Fruit fly (Drosophila melanogaster) whole organism, embryonic: ENCODE data around the gene Gpdh3.

ENCODE experiments used
- Blimp-1 ChIP-seq: fragments of 200-800 bp; sonication (Bioruptor generic); optimal IDR thresholded peaks from 3 replicates; lab custom pipeline; 2018; ENCODE audit warnings: missing biosample characterization, missing genetic modification characterization, mild to moderate bottlenecking, moderate library complexity, missing genetic modification reagents
- CG11093 ChIP-seq: fragments of 200-800 bp; sonication (Bioruptor generic); IDR thresholded peaks from 3 replicates; pipeline ENCODE4 v1.3.6; 2022; ENCODE audit warnings: missing biosample characterization, missing genetic modification characterization
- CG11695 ChIP-seq: fragments of 200-800 bp; sonication (Bioruptor generic); IDR thresholded peaks from 3 replicates; pipeline ENCODE4 v1.3.6; 2022; ENCODE audit warnings: missing biosample characterization, missing genetic modification characterization
- CG12391 ChIP-seq: fragments of 200-800 bp; sonication (Bioruptor generic); optimal IDR thresholded peaks from 3 replicates; lab custom pipeline; 2018; ENCODE audit warnings: missing biosample characterization, mild to moderate bottlenecking, missing genetic modification characterization, moderate library complexity
- CG13123 ChIP-seq: fragments of 200-800 bp; sonication (Bioruptor generic); optimal IDR thresholded peaks from 2 replicates; lab custom pipeline; 2016; ENCODE audit warnings: missing biosample characterization, missing genetic modification characterization
- CG14860 ChIP-seq: fragments of 200-800 bp; sonication (Bioruptor generic); IDR thresholded peaks from 3 replicates; pipeline ENCODE4 v1.3.6; 2022; ENCODE audit warnings: missing biosample characterization, missing genetic modification characterization; ENCODE audit not compliant: partially characterized antibody
- CG16779 ChIP-seq: fragments of 200-800 bp; sonication (Bioruptor generic); IDR thresholded peaks from 2 replicates; pipeline ENCODE4 v1.3.6; 2022; ENCODE audit warnings: missing biosample characterization, missing genetic modification characterization
- CG17361 ChIP-seq: fragments of 200-800 bp; sonication (Bioruptor generic); IDR thresholded peaks from 3 replicates; pipeline ENCODE4 v1.3.6; 2022; ENCODE audit warnings: missing biosample characterization, missing genetic modification characterization
- CG2116 ChIP-seq: fragments of 200-800 bp; sonication (Bioruptor generic); optimal IDR thresholded peaks from 3 replicates; lab custom pipeline; 2018; ENCODE audit warnings: missing biosample characterization, mild to moderate bottlenecking, missing genetic modification characterization
- CG3995 ChIP-seq: fragments of 200-800 bp; sonication (Bioruptor generic); optimal IDR thresholded peaks from 3 replicates; lab custom pipeline; 2016; ENCODE audit warnings: missing biosample characterization, missing genetic modification characterization
- CG4360 ChIP-seq: fragments of 200-800 bp; sonication (Bioruptor generic); IDR thresholded peaks from 2 replicates; pipeline ENCODE4 v1.3.6; 2022; ENCODE audit warnings: missing biosample characterization, missing genetic modification characterization
- CG4707 ChIP-seq: fragments of 200-800 bp; sonication (Bioruptor generic); optimal IDR thresholded peaks from 2 replicates; lab custom pipeline; 2018; ENCODE audit warnings: missing biosample characterization, mild to moderate bottlenecking, missing genetic modification characterization, moderate library complexity
- CG4730 ChIP-seq: fragments of 200-800 bp; sonication (Bioruptor generic); IDR thresholded peaks from 2 replicates; pipeline ENCODE4 v1.3.6; 2022; ENCODE audit warnings: missing biosample characterization, missing genetic modification characterization
- CG7987 ChIP-seq: fragments of 200-800 bp; sonication (Bioruptor generic); optimal IDR thresholded peaks from 2 replicates; lab custom pipeline; 2018; ENCODE audit warnings: missing biosample characterization, mild to moderate bottlenecking, missing genetic modification characterization, moderate library complexity
- CG8089 ChIP-seq: fragments of 200-800 bp; sonication (Bioruptor generic); optimal IDR thresholded peaks from 3 replicates; lab custom pipeline; 2016; ENCODE audit warnings: missing biosample characterization, missing genetic modification characterization
- CG9727 ChIP-seq: fragments of 200-800 bp; sonication (Bioruptor generic); optimal IDR thresholded peaks from 3 replicates; lab custom pipeline; 2017; ENCODE audit warnings: missing biosample characterization, mild to moderate bottlenecking, missing genetic modification characterization
- E2f2 ChIP-seq: fragments of 200-800 bp; sonication (Bioruptor generic); IDR thresholded peaks from 2 replicates; pipeline ENCODE4 v1.3.6; 2022; ENCODE audit warnings: missing biosample characterization, missing genetic modification characterization
- H15 ChIP-seq: fragments of 200-800 bp; sonication (Bioruptor generic); IDR thresholded peaks from 3 replicates; pipeline ENCODE4 v1.3.6; 2022; ENCODE audit warnings: missing biosample characterization, missing genetic modification characterization
- HmgZ ChIP-seq: fragments of 200-800 bp; sonication (Bioruptor generic); optimal IDR thresholded peaks from 2 replicates; lab custom pipeline; 2018; ENCODE audit warnings: missing biosample characterization, mild to moderate bottlenecking, missing genetic modification characterization
- Hr51 ChIP-seq, 2 experiments: fragments of 200-800 bp; sonication (Bioruptor generic); optimal IDR thresholded peaks; 2 replicates in 1 of 2; 3 replicates in 1 of 2; lab custom pipeline; 2016 to 2018; ENCODE audit warnings: missing biosample characterization in 2 of 2, missing genetic modification characterization in 2 of 2, mild to moderate bottlenecking in 1 of 2, moderate library complexity in 1 of 2
- Lim3 ChIP-seq: fragments of 200-800 bp; sonication (Bioruptor generic); IDR thresholded peaks from 2 replicates; pipeline ENCODE4 v1.3.6; 2022; ENCODE audit warnings: missing biosample characterization, missing genetic modification characterization
- Mes4 ChIP-seq: fragments of 200-800 bp; sonication (Bioruptor generic); optimal IDR thresholded peaks from 2 replicates; lab custom pipeline; 2016; ENCODE audit warnings: missing biosample characterization, missing genetic modification characterization
- NC2β ChIP-seq: fragments of 200-800 bp; sonication (Bioruptor generic); optimal IDR thresholded peaks from 2 replicates; lab custom pipeline; 2016; ENCODE audit warnings: missing biosample characterization, missing genetic modification characterization
- NK7.1 ChIP-seq: fragments of 200-800 bp; sonication (Bioruptor generic); optimal IDR thresholded peaks from 3 replicates; lab custom pipeline; 2016; ENCODE audit warnings: missing biosample characterization, missing genetic modification characterization
- Neu2 ChIP-seq: fragments of 200-800 bp; sonication (Bioruptor generic); optimal IDR thresholded peaks from 3 replicates; lab custom pipeline; 2016; ENCODE audit warnings: missing biosample characterization, missing genetic modification characterization, borderline replicate concordance
- Ssrp ChIP-seq: fragments of 200-800 bp; sonication (Bioruptor generic); optimal IDR thresholded peaks from 2 replicates; lab custom pipeline; 2018; ENCODE audit warnings: missing biosample characterization, mild to moderate bottlenecking, missing genetic modification characterization, moderate library complexity
- abd-A ChIP-seq: fragments of 200-800 bp; sonication (Bioruptor generic); optimal IDR thresholded peaks from 3 replicates; lab custom pipeline; 2019; ENCODE audit warnings: missing biosample characterization, mild to moderate bottlenecking, missing genetic modification characterization, moderate library complexity
- ara ChIP-seq: fragments of 200-800 bp; sonication (Bioruptor generic); IDR thresholded peaks from 2 replicates; pipeline ENCODE4 v1.3.6; 2022; ENCODE audit warnings: missing biosample characterization, missing genetic modification characterization
- btn ChIP-seq: fragments of 200-800 bp; sonication (Bioruptor generic); optimal IDR thresholded peaks from 2 replicates; lab custom pipeline; 2016; ENCODE audit warnings: missing biosample characterization, missing genetic modification characterization
- crc ChIP-seq: fragments of 200-800 bp; sonication (Bioruptor generic); optimal IDR thresholded peaks from 2 replicates; lab custom pipeline; 2016; ENCODE audit warnings: missing biosample characterization, missing genetic modification characterization
- dan ChIP-seq: fragments of 200-800 bp; sonication (Bioruptor generic); IDR thresholded peaks from 2 replicates; pipeline ENCODE4 v1.3.6; 2022; ENCODE audit warnings: missing biosample characterization, missing genetic modification characterization
- gce ChIP-seq: fragments of 200-800 bp; sonication (Bioruptor generic); IDR thresholded peaks from 3 replicates; pipeline ENCODE4 v1.3.6; 2022; ENCODE audit warnings: missing biosample characterization, missing genetic modification characterization
- gfzf ChIP-seq: fragments of 200-800 bp; sonication (Bioruptor generic); optimal IDR thresholded peaks from 2 replicates; lab custom pipeline; 2016; ENCODE audit warnings: missing biosample characterization, mild to moderate bottlenecking, missing genetic modification characterization, moderate library complexity
- hbn ChIP-seq: fragments of 200-800 bp; sonication (Bioruptor generic); IDR thresholded peaks from 2 replicates; pipeline ENCODE4 v1.3.6; 2022; ENCODE audit warnings: missing biosample characterization, missing genetic modification characterization; ENCODE audit not compliant: partially characterized antibody
- jumu ChIP-seq: fragments of 200-800 bp; sonication (Bioruptor generic); optimal IDR thresholded peaks from 3 replicates; lab custom pipeline; 2016; ENCODE audit warnings: missing biosample characterization, missing genetic modification characterization
- kni ChIP-seq: fragments of 200-800 bp; sonication (Bioruptor generic); optimal IDR thresholded peaks from 3 replicates; lab custom pipeline; 2017; ENCODE audit warnings: mild to moderate bottlenecking, missing biosample characterization, missing genetic modification reagents, missing genetic modification characterization
- maf-S ChIP-seq: fragments of 200-800 bp; sonication (Bioruptor generic); optimal IDR thresholded peaks from 2 replicates; lab custom pipeline; 2016; ENCODE audit warnings: missing biosample characterization, missing genetic modification characterization
- mam ChIP-seq: fragments of 200-800 bp; sonication (Bioruptor generic); optimal IDR thresholded peaks from 3 replicates; lab custom pipeline; 2016; ENCODE audit warnings: missing biosample characterization, missing genetic modification characterization
- nerfin-1 ChIP-seq: fragments of 200-800 bp; sonication (Bioruptor generic); optimal IDR thresholded peaks from 3 replicates; lab custom pipeline; 2019; ENCODE audit warnings: missing biosample characterization, mild to moderate bottlenecking, missing genetic modification characterization, moderate library complexity
- pfk ChIP-seq: fragments of 200-800 bp; sonication (Bioruptor generic); optimal IDR thresholded peaks from 2 replicates; lab custom pipeline; 2018; ENCODE audit warnings: missing biosample characterization, mild to moderate bottlenecking, missing genetic modification characterization, moderate library complexity
- pita ChIP-seq: fragments of 200-800 bp; sonication (Bioruptor generic); optimal IDR thresholded peaks from 2 replicates; lab custom pipeline; 2017; ENCODE audit warnings: missing biosample characterization, mild to moderate bottlenecking, missing genetic modification characterization
- pnt ChIP-seq: fragments of 200-800 bp; sonication (Bioruptor generic); optimal IDR thresholded peaks from 3 replicates; lab custom pipeline; 2016; ENCODE audit warnings: missing biosample characterization, missing genetic modification characterization
- repo ChIP-seq: fragments of 200-800 bp; sonication (Bioruptor generic); optimal IDR thresholded peaks from 2 replicates; lab custom pipeline; 2016; ENCODE audit warnings: missing biosample characterization, missing genetic modification characterization
- ro ChIP-seq: fragments of 200-800 bp; sonication (Bioruptor generic); IDR thresholded peaks from 2 replicates; pipeline ENCODE4 v1.3.6; 2022; ENCODE audit warnings: missing biosample characterization, missing genetic modification characterization
- toy ChIP-seq: fragments of 200-800 bp; sonication (Bioruptor generic); IDR thresholded peaks from 2 replicates; pipeline ENCODE4 v1.3.6; 2022; ENCODE audit warnings: missing biosample characterization, missing genetic modification characterization
- trem ChIP-seq: fragments of 200-800 bp; optimal IDR thresholded peaks from 3 replicates; lab custom pipeline; 2019; ENCODE audit warnings: missing biosample characterization, mild to moderate bottlenecking, missing genetic modification characterization, moderate library complexity
- tx ChIP-seq: fragments of 200-800 bp; sonication (Bioruptor generic); optimal IDR thresholded peaks from 2 replicates; lab custom pipeline; 2016; ENCODE audit warnings: missing biosample characterization, missing genetic modification characterization
- vvl ChIP-seq: fragments of 200-800 bp; sonication (Bioruptor generic); IDR thresholded peaks from 2 replicates; pipeline ENCODE4 v1.3.6; 2022; ENCODE audit warnings: missing biosample characterization, missing genetic modification characterization
- wdn ChIP-seq: fragments of 200-800 bp; sonication (Bioruptor generic); IDR thresholded peaks from 2 replicates; pipeline ENCODE4 v1.3.6; 2022; ENCODE audit warnings: missing biosample characterization, missing genetic modification characterization
- zfh2 ChIP-seq: fragments of 200-800 bp; sonication (Bioruptor generic); optimal IDR thresholded peaks from 2 replicates; lab custom pipeline; 2016; ENCODE audit warnings: missing biosample characterization, missing genetic modification characterization

The Gpdh3 gene

dm6 chr3R:22368077-22368776 lies 13.6 kb upstream of the Gpdh3 start (continued):
- TF ChIP-seq CG16779 (GFP tag; lab: Robert Waterston, UW) = peak; percentile 55; the same call in 1 of the 2 replicates
- no peak for TF ChIP-seq pnt (GFP tag; lab: Kevin White, UChicago)
- TF ChIP-seq H15 (GFP tag; lab: Robert Waterston, UW) = no peak
- no peak for TF ChIP-seq ro (GFP tag; lab: Robert Waterston, UW)
- TF ChIP-seq E2f2 (GFP tag; lab: Robert Waterston, UW) = no peak
- TF ChIP-seq crc = no peak
- no peak for TF ChIP-seq NC2β (GFP tag; lab: Kevin White, UChicago)
- TF ChIP-seq Hr51 (GFP tag; optimal IDR thresholded peaks at IDR 0.05; lab: Kevin White, UChicago) = no peak
- no peak for TF ChIP-seq CG12391 (tag; lab: Kevin White, UChicago)
- TF ChIP-seq CG11093 (GFP tag; lab: Robert Waterston, UW) = no peak
- no peak for TF ChIP-seq jumu (GFP tag; lab: Kevin White, UChicago)
- TF ChIP-seq Lim3 (GFP tag; lab: Robert Waterston, UW) = no peak
- peak; percentile 98 for TF ChIP-seq CG7987 (GFP tag; lab: Kevin White, UChicago)
- TF ChIP-seq zfh2 (GFP tag; lab: Kevin White, UChicago) = no peak
- no peak for TF ChIP-seq wdn (GFP tag; lab: Robert Waterston, UW)
- TF ChIP-seq maf-S (GFP tag; lab: Kevin White, UChicago) = no peak
- no peak for TF ChIP-seq CG9727 (GFP tag; lab: Kevin White, UChicago)
- no peak for TF ChIP-seq gce (GFP tag; lab: Robert Waterston, UW)
- peak; percentile 97 for TF ChIP-seq CG4707 (GFP tag; lab: Kevin White, UChicago)
- no peak for TF ChIP-seq pita
- no peak for TF ChIP-seq CG2116 (GFP tag; lab: Kevin White, UChicago)
- no peak for TF ChIP-seq btn (GFP tag; lab: Kevin White, UChicago)
- no peak for TF ChIP-seq Ssrp (tag; lab: Kevin White, UChicago)
- TF ChIP-seq toy (GFP tag; lab: Robert Waterston, UW) = no peak
- no peak for TF ChIP-seq dan
- peak; percentile 60 for TF ChIP-seq nerfin-1
- TF ChIP-seq CG4730 = 0 out of 2 replicates have a peak, but pooled peaks have one; percentile 15
- TF ChIP-seq vvl (GFP tag; lab: Robert Waterston, UW) = no peak
- TF ChIP-seq CG8089 (GFP tag; lab: Kevin White, UChicago) = no peak
- 0 out of 3 replicates have a peak, but pooled peaks have one; percentile 29 for TF ChIP-seq CG14860
- TF ChIP-seq repo = no peak
- TF ChIP-seq Neu2 (GFP tag; lab: Kevin White, UChicago) = no peak
- no peak for TF ChIP-seq kni (GFP tag; lab: Kevin White, UChicago)
- no peak for TF ChIP-seq trem (tag; lab: Kevin White, UChicago)
- TF ChIP-seq Mes4 (GFP tag; lab: Kevin White, UChicago) = no peak
- TF ChIP-seq CG3995 (GFP tag; lab: Kevin White, UChicago) = no peak
- TF ChIP-seq tx (GFP tag; lab: Kevin White, UChicago) = no peak
- TF ChIP-seq abd-A (tag; lab: Kevin White, UChicago) = peak; percentile 38
- no peak for TF ChIP-seq CG17361 (GFP tag; lab: Robert Waterston, UW)
- no peak for TF ChIP-seq HmgZ
- no peak for TF ChIP-seq mam (GFP tag; lab: Kevin White, UChicago)
- TF ChIP-seq CG13123 = no peak
- TF ChIP-seq hbn (GFP tag; lab: Robert Waterston, UW) = no peak
- TF ChIP-seq pfk (GFP tag; lab: Kevin White, UChicago) = no peak
- TF ChIP-seq NK7.1 (GFP tag; lab: Kevin White, UChicago) = no peak
- TF ChIP-seq CG11695 (GFP tag; lab: Robert Waterston, UW) = no peak
- TF ChIP-seq gfzf (GFP tag; lab: Kevin White, UChicago) = no peak
- TF ChIP-seq Blimp-1 = peak; percentile 96
- peak; percentile 10; the same call in 1 of the 2 replicates for TF ChIP-seq ara
- 0 out of 2 replicates have a peak, but pooled peaks have one; percentile 9 for TF ChIP-seq CG4360
